Worm (Caenorhabditis elegans): Measurements from ENCODE around the gene dnj-2.
A peak's percentile ranks its signal among the peaks of the same experiment; 100 is the strongest.

- TF ChIP-seq mab-5 (tag; optimal IDR thresholded peaks at IDR 0.05) (no peak), bed-3 (GFP tag; optimal IDR thresholded peaks at IDR 0.05) (no peak), nhr-28 (tag; optimal IDR thresholded peaks at IDR 0.05) (no peak), mep-1 (tag; optimal IDR thresholded peaks at IDR 0.05) (peak; percentile 47), drap-1 (GFP tag; optimal IDR thresholded peaks at IDR 0.05) (peak; percentile 44), nhr-237 (tag; optimal IDR thresholded peaks at IDR 0.05) (peak; percentile 16), lsy-2 (tag; optimal IDR thresholded peaks at IDR 0.05) (peak; percentile 26), mls-2 (tag; optimal IDR thresholded peaks at IDR 0.05) (peak; percentile 48), lin-13 (tag; optimal IDR thresholded peaks at IDR 0.05) (peak; percentile 28), unc-62 (GFP tag; optimal IDR thresholded peaks at IDR 0.05) (no peak), ztf-11 (tag; optimal IDR thresholded peaks at IDR 0.05) (peak; percentile 47)
Observed at ce11 chrIV:11310624-11311023, 3.2 kb downstream of the dnj-2 start, which contains the start of gene znf-207.
